Worm (Caenorhabditis elegans) whole organism, L2 larva: Measurements from ENCODE around the gene igeg-1.

Source experiments
- R02D3.7 ChIP-seq: fragments of 150-350 bp; optimal IDR thresholded peaks from 2 replicates; lab custom pipeline; 2014; ENCODE audit warnings: missing biosample characterization, missing genetic modification characterization
- Y55F3AM.14 ChIP-seq: fragments of 200-800 bp; sonication (Bioruptor generic); optimal IDR thresholded peaks from 2 replicates; lab custom pipeline; 2018; ENCODE audit warnings: mild to moderate bottlenecking, missing genetic modification characterization, missing compliant biosample characterization
- ama-1 ChIP-seq: fragments of 150-350 bp; optimal IDR thresholded peaks from 2 replicates; lab custom pipeline; 2018; ENCODE audit warnings: inconsistent platforms
- blmp-1 ChIP-seq: sonication (generic microtip); optimal IDR thresholded peaks from 2 replicates; lab custom pipeline; 2017; ENCODE audit warnings: missing genetic modification characterization, mild to moderate bottlenecking, missing compliant biosample characterization, antibody characterized with exemption, moderate library complexity; ENCODE audit not compliant: insufficient read depth
- ceh-82 ChIP-seq: fragments of 150-350 bp; optimal IDR thresholded peaks from 2 replicates; lab custom pipeline; 2014; ENCODE audit warnings: missing biosample characterization, missing genetic modification characterization
- dmd-4 ChIP-seq: sonication (generic microtip); optimal IDR thresholded peaks from 2 replicates; lab custom pipeline; 2017; ENCODE audit warnings: missing biosample characterization, missing genetic modification characterization
- elt-3 ChIP-seq: sonication (generic microtip); optimal IDR thresholded peaks from 2 replicates; lab custom pipeline; 2017; ENCODE audit warnings: missing biosample characterization, missing genetic modification characterization
- fos-1 ChIP-seq: fragments of 150-350 bp; optimal IDR thresholded peaks from 2 replicates; lab custom pipeline; 2014; ENCODE audit warnings: missing biosample characterization, missing genetic modification characterization
- lin-13 ChIP-seq: fragments of 150-350 bp; optimal IDR thresholded peaks from 2 replicates; lab custom pipeline; 2014; ENCODE audit warnings: missing biosample characterization, missing genetic modification reagents, missing genetic modification characterization
- lin-39 ChIP-seq: fragments of 150-350 bp; optimal IDR thresholded peaks from 2 replicates; lab custom pipeline; 2014; ENCODE audit warnings: missing biosample characterization, missing genetic modification reagents, missing genetic modification characterization
- mdl-1 ChIP-seq, 2 experiments: fragments of 150-350 bp in 1 of 2; sonication (generic microtip) in 1 of 2; optimal IDR thresholded peaks; 2 replicates each; lab custom pipeline; 2017; ENCODE audit warnings: missing biosample characterization in 2 of 2, missing genetic modification characterization in 2 of 2
- nhr-10 ChIP-seq: sonication (generic microtip); optimal IDR thresholded peaks from 2 replicates; lab custom pipeline; 2017; ENCODE audit warnings: missing biosample characterization, missing genetic modification characterization
- nhr-12 ChIP-seq: fragments of 150-350 bp; optimal IDR thresholded peaks from 2 replicates; lab custom pipeline; 2014; ENCODE audit warnings: missing biosample characterization, missing genetic modification characterization
- unc-55 ChIP-seq: fragments of 150-350 bp; sonication (generic microtip); optimal IDR thresholded peaks from 3 replicates; lab custom pipeline; 2014; ENCODE audit warnings: missing biosample characterization, missing genetic modification reagents, missing genetic modification characterization

DNA sequence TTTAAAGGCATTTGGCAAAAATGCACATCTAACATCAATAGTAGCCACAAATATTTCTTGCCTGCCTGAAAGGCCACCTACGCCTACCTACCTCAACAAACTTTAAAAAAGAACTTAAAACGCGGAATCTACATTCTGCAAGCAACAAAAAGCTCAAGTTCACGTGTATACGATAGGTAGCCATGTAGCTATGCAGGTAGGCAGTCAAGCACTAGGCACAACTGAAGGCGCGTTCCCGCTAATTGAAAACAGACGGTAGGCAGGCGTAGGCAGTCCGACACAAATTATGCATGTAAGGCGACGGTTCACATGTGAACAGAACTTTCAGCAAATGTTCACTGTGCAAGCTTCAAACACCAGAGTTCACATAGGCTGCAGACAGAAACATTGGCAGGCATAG, 50.1 kb downstream of the igeg-1 start:
- TF ChIP-seq nhr-12: no peak
- TF ChIP-seq ceh-82: no peak
- TF ChIP-seq Y55F3AM.14 (GFP tag; lab: Kevin White, UChicago): no peak
- TF ChIP-seq mdl-1 (tag; optimal IDR thresholded peaks at IDR 0.05; lab: Kevin White, UChicago): no peak
- TF ChIP-seq dmd-4 (tag; lab: Kevin White, UChicago): no peak
- TF ChIP-seq R02D3.7 (tag; lab: Kevin White, UChicago): no peak
- TF ChIP-seq lin-13 (GFP tag; lab: Kevin White, UChicago): no peak
- TF ChIP-seq unc-55 (GFP tag; lab: Kevin White, UChicago): no peak
- no peak for TF ChIP-seq blmp-1
- no peak for TF ChIP-seq nhr-10 (tag; lab: Kevin White, UChicago)
- no peak for TF ChIP-seq lin-39 (tag; lab: Kevin White, UChicago)
- no peak for TF ChIP-seq fos-1 (tag; lab: Kevin White, UChicago)
- TF ChIP-seq elt-3 (tag; lab: Kevin White, UChicago): no peak
- no peak for TF ChIP-seq ama-1 (lab: Kevin White, UChicago)
